Fruit fly (Drosophila melanogaster): ENCODE measurements around the gene Mob2.
A peak's percentile ranks its signal among the peaks of the same experiment; 100 is the strongest.

The Mob2 gene

dm6 chr3L:11554338-11554737, 7.7 kb downstream of the Mob2 start (continued):
- TF ChIP-seq CG31388 (GFP tag; optimal IDR thresholded peaks at IDR 0.05) (peak; percentile 58), CG13424 (tag; optimal IDR thresholded peaks at IDR 0.05) (peak; percentile 83), CG8944 (GFP tag; optimal IDR thresholded peaks at IDR 0.05) (peak; percentile 75), Dref (GFP tag; IDR thresholded peaks at IDR 0.05) (no peak), GATAe (GFP tag; conservative IDR thresholded peaks at IDR 0.05) (no peak), Nf-YB (GFP tag; optimal IDR thresholded peaks at IDR 0.05) (peak; percentile 77), tll (GFP tag; optimal IDR thresholded peaks at IDR 0.05) (peak in 1 of 2 experiments; percentile 53), sug (tag; optimal IDR thresholded peaks at IDR 0.05) (peak; percentile 11), slbo (GFP tag; IDR thresholded peaks at IDR 0.05) (peak; percentile 66), Chrac-16 (GFP tag; optimal IDR thresholded peaks at IDR 0.05) (peak; percentile 87), tup (GFP tag; optimal IDR thresholded peaks at IDR 0.05) (peak; percentile 51), CG2678 (tag; optimal IDR thresholded peaks at IDR 0.05) (peak; percentile 82), CG4617 (GFP tag; optimal IDR thresholded peaks at IDR 0.05; ENCODE audit: borderline replicate concordance) (peak; percentile 60), CG10431 (GFP tag; optimal IDR thresholded peaks at IDR 0.05) (peak; percentile 41), MTF-1 (GFP tag; optimal IDR thresholded peaks at IDR 0.05; ENCODE audit: borderline replicate concordance) (peak; percentile 83), en (GFP tag; optimal IDR thresholded peaks at IDR 0.05) (peak; percentile 2), C15 (GFP tag; IDR thresholded peaks at IDR 0.05) (0 out of 3 replicates have a peak, but pooled peaks have one; percentile 7), CG4820 (GFP tag; optimal IDR thresholded peaks at IDR 0.05) (peak; percentile 89), Hey (tag; optimal IDR thresholded peaks at IDR 0.05) (no peak), hkb (optimal IDR thresholded peaks at IDR 0.05) (no peak), hkb (GFP tag; IDR thresholded peaks at IDR 0.05) (peak; percentile 83), CG18476 (GFP tag; optimal IDR thresholded peaks at IDR 0.05) (peak; percentile 84), CG15479 (GFP tag; optimal IDR thresholded peaks at IDR 0.05) (peak; percentile 55), nau (GFP tag; optimal IDR thresholded peaks at IDR 0.05) (peak; percentile 60), CG1792 (GFP tag; optimal IDR thresholded peaks at IDR 0.05) (no peak), Dp (GFP tag; optimal IDR thresholded peaks at IDR 0.05) (no peak), abd-A (tag; optimal IDR thresholded peaks at IDR 0.05) (no peak), Myb (GFP tag; optimal IDR thresholded peaks at IDR 0.05) (peak; percentile 32), pita (GFP tag; optimal IDR thresholded peaks at IDR 0.05) (no peak), Doc3 (GFP tag; IDR thresholded peaks at IDR 0.05; ENCODE audit: partially characterized antibody) (no peak), CG3281 (GFP tag; optimal IDR thresholded peaks at IDR 0.05) (peak; percentile 50), CG13894 (tag; optimal IDR thresholded peaks at IDR 0.05) (no peak), jumu (GFP tag; optimal IDR thresholded peaks at IDR 0.05) (peak; percentile 66), CG34376 (GFP tag; optimal IDR thresholded peaks at IDR 0.05) (no peak), Ada2b (GFP tag; IDR thresholded peaks at IDR 0.05) (peak; percentile 60), ewg (GFP tag; optimal IDR thresholded peaks at IDR 0.05) (peak; percentile 64), CG4730 (GFP tag; IDR thresholded peaks at IDR 0.05) (peak; percentile 61), CG17829 (tag; optimal IDR thresholded peaks at IDR 0.05) (peak; percentile 96), salm (tag; optimal IDR thresholded peaks at IDR 0.05) (peak; percentile 18), kah (GFP tag; optimal IDR thresholded peaks at IDR 0.05) (peak; percentile 67), Fer2 (tag; optimal IDR thresholded peaks at IDR 0.05) (no peak), CG1603 (tag; optimal IDR thresholded peaks at IDR 0.05) (peak; percentile 92), bbx (GFP tag; IDR thresholded peaks at IDR 0.05; ENCODE audit: partially characterized antibody) (no peak), Rx (GFP tag; IDR thresholded peaks at IDR 0.05) (peak; percentile 56; the same call in 1 of the 2 replicates), nerfin-1 (tag; optimal IDR thresholded peaks at IDR 0.05) (peak; percentile 79), YL-1 (GFP tag; optimal IDR thresholded peaks at IDR 0.05) (peak; percentile 6), az2 (GFP tag; optimal IDR thresholded peaks at IDR 0.05) (peak; percentile 90), Usf (GFP tag; optimal IDR thresholded peaks at IDR 0.05) (peak; percentile 70), pfk (GFP tag; optimal IDR thresholded peaks at IDR 0.05) (no peak), ATbp (GFP tag; optimal IDR thresholded peaks at IDR 0.05) (peak; percentile 68)

Data from whole organism, embryonic.